Fruit fly (Drosophila melanogaster): ENCODE data around the gene lap.

dm6 chr3R:7174755-7175154 is 12.0 kb upstream of the lap start:
- no peak for TF ChIP-seq psq (optimal IDR thresholded peaks at IDR 0.05)
- TF ChIP-seq pan (optimal IDR thresholded peaks at IDR 0.05) = no peak
- no peak for TF ChIP-seq EcR (GFP tag; optimal IDR thresholded peaks at IDR 0.05)
- no peak for TF ChIP-seq Dll (optimal IDR thresholded peaks at IDR 0.05)
- no peak for TF ChIP-seq CG8478 (optimal IDR thresholded peaks at IDR 0.05)
- no peak for TF ChIP-seq usp (GFP tag; optimal IDR thresholded peaks at IDR 0.05)
